Fruit fly (Drosophila melanogaster) whole organism, embryonic: Measurements from ENCODE around the gene CG34268.

Source experiments
- Atf-2 ChIP-seq: fragments of 200-800 bp; sonication (Bioruptor generic); optimal IDR thresholded peaks from 2 replicates; lab custom pipeline; 2016; ENCODE audit warnings: missing biosample characterization, missing genetic modification characterization
- BEAF-32 ChIP-seq: fragments of 200-800 bp; sonication (Bioruptor generic); optimal IDR thresholded peaks from 3 replicates; lab custom pipeline; 2017; ENCODE audit warnings: missing biosample characterization, missing genetic modification characterization, mild to moderate bottlenecking, moderate library complexity, missing genetic modification reagents
- Bdp1 ChIP-seq: fragments of 200-800 bp; sonication (Bioruptor generic); optimal IDR thresholded peaks from 3 replicates; lab custom pipeline; 2016; ENCODE audit warnings: missing biosample characterization, missing genetic modification characterization
- CG1024 ChIP-seq: fragments of 200-800 bp; sonication (Bioruptor generic); IDR thresholded peaks from 2 replicates; pipeline ENCODE4 v1.3.6; 2022; ENCODE audit warnings: missing biosample characterization, missing genetic modification characterization
- CG10654 ChIP-seq: fragments of 200-800 bp; sonication (Bioruptor generic); optimal IDR thresholded peaks from 2 replicates; lab custom pipeline; 2016; ENCODE audit warnings: missing biosample characterization, missing genetic modification characterization
- CG11723 ChIP-seq: fragments of 200-800 bp; sonication (Bioruptor generic); optimal IDR thresholded peaks from 2 replicates; lab custom pipeline; 2017; ENCODE audit warnings: missing biosample characterization, mild to moderate bottlenecking, missing genetic modification characterization
- CG12659 ChIP-seq: fragments of 200-800 bp; sonication (Bioruptor generic); optimal IDR thresholded peaks from 3 replicates; lab custom pipeline; 2017; ENCODE audit warnings: mild to moderate bottlenecking, missing biosample characterization, missing genetic modification reagents, missing genetic modification characterization
- CG14050 ChIP-seq: fragments of 200-800 bp; sonication (Bioruptor generic); IDR thresholded peaks from 3 replicates; pipeline ENCODE4 v1.3.6; 2022; ENCODE audit warnings: missing biosample characterization, missing genetic modification characterization
- CG15073 ChIP-seq: fragments of 200-800 bp; sonication (Bioruptor generic); optimal IDR thresholded peaks from 2 replicates; lab custom pipeline; 2016; ENCODE audit warnings: missing biosample characterization, missing genetic modification characterization
- CG17361 ChIP-seq: fragments of 200-800 bp; sonication (Bioruptor generic); IDR thresholded peaks from 3 replicates; pipeline ENCODE4 v1.3.6; 2022; ENCODE audit warnings: missing biosample characterization, missing genetic modification characterization
- CG17912 ChIP-seq: fragments of 200-800 bp; sonication (Bioruptor generic); optimal IDR thresholded peaks from 2 replicates; lab custom pipeline; 2018; ENCODE audit warnings: missing biosample characterization, mild to moderate bottlenecking, missing genetic modification characterization
- CG18476 ChIP-seq: fragments of 200-800 bp; sonication (Bioruptor generic); optimal IDR thresholded peaks from 2 replicates; lab custom pipeline; 2016; ENCODE audit warnings: missing biosample characterization, mild to moderate bottlenecking, missing genetic modification characterization
- CG2120 ChIP-seq: fragments of 200-800 bp; sonication (Bioruptor generic); optimal IDR thresholded peaks from 3 replicates; lab custom pipeline; 2016; ENCODE audit warnings: missing biosample characterization, missing genetic modification characterization
- CG2199 ChIP-seq: fragments of 200-800 bp; sonication (Bioruptor generic); IDR thresholded peaks from 3 replicates; pipeline ENCODE4 v1.3.6; 2022; ENCODE audit warnings: missing biosample characterization, missing genetic modification characterization
- CG2202 ChIP-seq: fragments of 200-800 bp; sonication (Bioruptor generic); optimal IDR thresholded peaks from 2 replicates; lab custom pipeline; 2018; ENCODE audit warnings: missing biosample characterization, mild to moderate bottlenecking, missing genetic modification characterization
- CG31365 ChIP-seq: fragments of 200-800 bp; sonication (Bioruptor generic); optimal IDR thresholded peaks from 2 replicates; lab custom pipeline; 2018; ENCODE audit warnings: missing biosample characterization, mild to moderate bottlenecking, missing genetic modification characterization
- CG6765 ChIP-seq: fragments of 200-800 bp; sonication (Bioruptor generic); optimal IDR thresholded peaks from 3 replicates; lab custom pipeline; 2017; ENCODE audit warnings: missing biosample characterization, mild to moderate bottlenecking, missing genetic modification characterization
- CG8765 ChIP-seq: fragments of 200-800 bp; sonication (Bioruptor generic); IDR thresholded peaks from 2 replicates; pipeline ENCODE4 v1.3.6; 2022; ENCODE audit warnings: missing biosample characterization, missing genetic modification characterization
- CG9215 ChIP-seq: fragments of 200-800 bp; sonication (Bioruptor generic); IDR thresholded peaks from 2 replicates; pipeline ENCODE4 v1.3.6; 2022; ENCODE audit warnings: missing biosample characterization, missing genetic modification characterization
- CG9609 ChIP-seq: fragments of 200-800 bp; sonication (Bioruptor generic); optimal IDR thresholded peaks from 3 replicates; lab custom pipeline; 2016; ENCODE audit warnings: missing biosample characterization, missing genetic modification characterization
- CTCF ChIP-seq: fragments of 200-800 bp; sonication (Bioruptor generic); optimal IDR thresholded peaks from 2 replicates; lab custom pipeline; 2017; ENCODE audit warnings: missing biosample characterization, mild to moderate bottlenecking, missing genetic modification characterization, moderate library complexity
- CoRest ChIP-seq: fragments of 200-800 bp; sonication (Bioruptor generic); optimal IDR thresholded peaks from 3 replicates; lab custom pipeline; 2018; ENCODE audit warnings: missing biosample characterization, mild to moderate bottlenecking, missing genetic modification characterization, moderate library complexity
- CrebB ChIP-seq: fragments of 200-800 bp; sonication (Bioruptor generic); optimal IDR thresholded peaks from 3 replicates; lab custom pipeline; 2018; ENCODE audit warnings: missing biosample characterization, mild to moderate bottlenecking, missing genetic modification characterization
- Doc2 ChIP-seq: fragments of 200-800 bp; sonication (Bioruptor generic); IDR thresholded peaks from 2 replicates; pipeline ENCODE4 v1.3.6; 2022; ENCODE audit warnings: missing biosample characterization, missing genetic modification characterization
- Doc3 ChIP-seq: fragments of 200-800 bp; sonication (Bioruptor generic); IDR thresholded peaks from 3 replicates; pipeline ENCODE4 v1.3.6; 2022; ENCODE audit warnings: missing biosample characterization, missing genetic modification characterization; ENCODE audit not compliant: partially characterized antibody
- H15 ChIP-seq: fragments of 200-800 bp; sonication (Bioruptor generic); IDR thresholded peaks from 3 replicates; pipeline ENCODE4 v1.3.6; 2022; ENCODE audit warnings: missing biosample characterization, missing genetic modification characterization
- Jarid2 ChIP-seq: fragments of 200-800 bp; sonication (Bioruptor generic); optimal IDR thresholded peaks from 3 replicates; lab custom pipeline; 2017; ENCODE audit warnings: mild to moderate bottlenecking, missing biosample characterization, missing genetic modification reagents, missing genetic modification characterization
- Lpt ChIP-seq: fragments of >200 bp; optimal IDR thresholded peaks from 2 replicates; lab custom pipeline; 2018; ENCODE audit warnings: missing biosample characterization, missing genetic modification characterization
- MBD-R2 ChIP-seq: fragments of 200-800 bp; sonication (Bioruptor generic); IDR thresholded peaks from 2 replicates; pipeline ENCODE4 v1.3.6; 2022; ENCODE audit warnings: missing biosample characterization, missing genetic modification characterization
- NC2β ChIP-seq: fragments of 200-800 bp; sonication (Bioruptor generic); optimal IDR thresholded peaks from 2 replicates; lab custom pipeline; 2016; ENCODE audit warnings: missing biosample characterization, missing genetic modification characterization
- NfI ChIP-seq: fragments of 200-800 bp; sonication (Bioruptor generic); optimal IDR thresholded peaks from 3 replicates; lab custom pipeline; 2018; ENCODE audit warnings: missing biosample characterization, mild to moderate bottlenecking, missing genetic modification characterization, moderate library complexity
- cad ChIP-seq: fragments of >200 bp; optimal IDR thresholded peaks from 2 replicates; lab custom pipeline; 2017; ENCODE audit warnings: missing biosample characterization, missing genetic modification characterization
- cg ChIP-seq: fragments of 200-800 bp; sonication (Bioruptor generic); optimal IDR thresholded peaks from 3 replicates; lab custom pipeline; 2019; ENCODE audit warnings: missing biosample characterization, mild to moderate bottlenecking, missing genetic modification characterization, moderate library complexity
- corto ChIP-seq: fragments of 200-800 bp; sonication (Bioruptor generic); optimal IDR thresholded peaks from 2 replicates; lab custom pipeline; 2016; ENCODE audit warnings: missing biosample characterization, mild to moderate bottlenecking, missing genetic modification characterization, moderate library complexity
- dimm ChIP-seq: fragments of 200-800 bp; sonication (Bioruptor generic); IDR thresholded peaks from 2 replicates; pipeline ENCODE4 v1.3.6; 2022; ENCODE audit warnings: missing biosample characterization, missing genetic modification characterization
- gcm ChIP-seq: fragments of 200-800 bp; sonication (Bioruptor generic); optimal IDR thresholded peaks from 2 replicates; lab custom pipeline; 2019; ENCODE audit warnings: missing biosample characterization, mild to moderate bottlenecking, missing genetic modification characterization, moderate library complexity
- ind ChIP-seq: fragments of 200-800 bp; sonication (Bioruptor generic); optimal IDR thresholded peaks from 3 replicates; lab custom pipeline; 2016; ENCODE audit warnings: missing biosample characterization, missing genetic modification characterization
- inv ChIP-seq: fragments of 200-800 bp; sonication (Bioruptor generic); IDR thresholded peaks from 2 replicates; pipeline ENCODE4 v1.3.6; 2022; ENCODE audit warnings: missing biosample characterization, missing genetic modification characterization; ENCODE audit not compliant: partially characterized antibody
- ken ChIP-seq: fragments of 200-800 bp; sonication (Bioruptor generic); IDR thresholded peaks from 3 replicates; pipeline ENCODE4 v1.3.6; 2022; ENCODE audit warnings: missing biosample characterization, missing genetic modification characterization
- maf-S ChIP-seq: fragments of 200-800 bp; sonication (Bioruptor generic); optimal IDR thresholded peaks from 2 replicates; lab custom pipeline; 2016; ENCODE audit warnings: missing biosample characterization, missing genetic modification characterization
- onecut ChIP-seq: fragments of 200-800 bp; sonication (Bioruptor generic); IDR thresholded peaks from 2 replicates; pipeline ENCODE4 v1.3.6; 2022; ENCODE audit warnings: missing biosample characterization, missing genetic modification characterization
- prd ChIP-seq, 3 experiments: fragments of >200 bp in 2 of 3; fragments of 200-800 bp in 1 of 3; sonication (Bioruptor generic) in 1 of 3; optimal IDR thresholded peaks in 2 of 3; IDR thresholded peaks in 1 of 3; 2 replicates in 2 of 3; 3 replicates in 1 of 3; pipeline versions ENCODE4 v1.3.6 to Lab custom; 2017 to 2022; ENCODE audit warnings: missing biosample characterization in 1 of 3, missing genetic modification characterization in 1 of 3
- pum ChIP-seq: fragments of 200-800 bp; sonication (Bioruptor generic); optimal IDR thresholded peaks from 2 replicates; lab custom pipeline; 2016; ENCODE audit warnings: missing biosample characterization, missing genetic modification characterization
- ranshi ChIP-seq: fragments of 200-800 bp; sonication (Bioruptor generic); IDR thresholded peaks from 2 replicates; pipeline ENCODE4 v1.3.6; 2022; ENCODE audit warnings: missing biosample characterization, missing genetic modification characterization
- rib ChIP-seq: fragments of 200-800 bp; sonication (Bioruptor generic); IDR thresholded peaks from 2 replicates; pipeline ENCODE4 v1.3.6; 2022; ENCODE audit warnings: missing biosample characterization, missing genetic modification characterization
- sc ChIP-seq, 3 experiments: fragments of >200 bp in 2 of 3; fragments of 200-800 bp in 1 of 3; sonication (Bioruptor generic) in 1 of 3; optimal IDR thresholded peaks; 2 replicates in 2 of 3; 3 replicates in 1 of 3; lab custom pipeline; 2017; ENCODE audit warnings: mild to moderate bottlenecking in 1 of 3, missing biosample characterization in 1 of 3, missing genetic modification characterization in 1 of 3, missing genetic modification reagents in 1 of 3
- sisA ChIP-seq: fragments of 200-800 bp; sonication (Bioruptor generic); IDR thresholded peaks from 2 replicates; pipeline ENCODE4 v1.3.6; 2022; ENCODE audit warnings: missing biosample characterization, missing genetic modification characterization
- ssp ChIP-seq: fragments of 200-800 bp; sonication (Bioruptor generic); IDR thresholded peaks from 2 replicates; pipeline ENCODE4 v1.3.6; 2022; ENCODE audit warnings: missing biosample characterization, missing genetic modification characterization
- tin ChIP-seq: fragments of 200-800 bp; sonication (Bioruptor generic); optimal IDR thresholded peaks from 3 replicates; lab custom pipeline; 2016; ENCODE audit warnings: missing biosample characterization, missing genetic modification characterization
- zen2 ChIP-seq: fragments of 200-800 bp; sonication (Bioruptor generic); IDR thresholded peaks from 3 replicates; pipeline ENCODE4 v1.3.6; 2022; ENCODE audit warnings: missing biosample characterization, missing genetic modification characterization; ENCODE audit not compliant: partially characterized antibody

Gene CG34268

DNA sequence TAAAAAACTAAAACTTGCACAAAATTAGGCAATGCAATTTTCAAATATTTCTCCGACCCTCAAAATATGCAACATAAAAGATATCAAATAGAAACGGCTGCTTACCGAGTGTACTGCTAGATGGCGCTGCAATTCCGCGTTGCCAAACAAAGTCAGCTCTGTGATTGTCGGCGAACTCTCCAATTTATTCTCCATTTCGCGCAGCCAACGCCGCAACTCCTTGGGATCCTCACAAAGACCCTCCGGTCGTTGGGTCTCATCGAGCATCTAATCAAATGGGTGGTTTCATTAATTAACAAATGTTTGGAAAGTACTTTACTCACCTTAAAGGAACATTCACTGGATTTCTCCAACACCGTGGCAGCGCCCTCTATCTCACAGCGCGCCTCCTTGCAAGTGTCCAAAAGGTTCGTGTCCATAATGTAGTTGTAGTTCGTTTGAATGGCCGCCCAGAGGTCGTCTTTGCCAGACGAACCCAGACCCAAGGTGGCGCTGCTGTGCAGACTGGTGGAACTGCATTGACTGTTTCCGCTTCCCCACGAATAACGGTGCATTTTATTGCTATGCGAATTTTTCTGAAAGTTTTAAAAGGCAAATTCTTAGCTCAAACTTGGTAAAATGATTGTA lies 5.1 kb downstream of the CG34268 start (continued):
- TF ChIP-seq CG14050 = peak; percentile 42; the same call in 1 of the 3 replicates
- TF ChIP-seq CrebB (tag; lab: Kevin White, UChicago) = no peak
- peak; percentile 23 for TF ChIP-seq BEAF-32 (GFP tag; lab: Kevin White, UChicago)
- peak; percentile 76 for TF ChIP-seq CG2120
- TF ChIP-seq CG8765 = no peak; the same call in 1 of the 2 replicates
- TF ChIP-seq Atf-2 (GFP tag; lab: Kevin White, UChicago) = peak; percentile 87
- TF ChIP-seq Doc2 (GFP tag; lab: Robert Waterston, UW) = no peak
- TF ChIP-seq CG17912 (GFP tag; lab: Kevin White, UChicago) = peak; percentile 86
- TF ChIP-seq Lpt (GFP tag; lab: Kevin White, UChicago) = no peak
- no peak for TF ChIP-seq rib (GFP tag; lab: Robert Waterston, UW)
- TF ChIP-seq CG10654 (GFP tag; lab: Kevin White, UChicago) = peak; percentile 50
- TF ChIP-seq ranshi = peak; percentile 77; the same call in 1 of the 2 replicates
- no peak for TF ChIP-seq MBD-R2 (GFP tag; lab: Robert Waterston, UW)
- TF ChIP-seq ssp (GFP tag; lab: Robert Waterston, UW) = peak; percentile 67
- peak; percentile 65 for TF ChIP-seq CoRest (tag; lab: Kevin White, UChicago)
- peak; percentile 84 for TF ChIP-seq ken (GFP tag; lab: Robert Waterston, UW)
- TF ChIP-seq sc (optimal IDR thresholded peaks at IDR 0.05; lab: Kevin White, UChicago) = no peak
- TF ChIP-seq sc (GFP tag; optimal IDR thresholded peaks at IDR 0.05; lab: Kevin White, UChicago) = peak; percentile 17
- peak; percentile 93 for TF ChIP-seq CG2199 (GFP tag; lab: Robert Waterston, UW)
- TF ChIP-seq CG11723 (GFP tag; lab: Kevin White, UChicago) = peak; percentile 53
- TF ChIP-seq gcm (GFP tag; lab: Kevin White, UChicago) = no peak
- peak; percentile 85 for TF ChIP-seq sisA (GFP tag; lab: Robert Waterston, UW)
- TF ChIP-seq cg (GFP tag; lab: Kevin White, UChicago) = no peak
- TF ChIP-seq tin (GFP tag; lab: Kevin White, UChicago) = peak; percentile 86
- TF ChIP-seq CG6765 (GFP tag; lab: Kevin White, UChicago) = peak; percentile 31
- TF ChIP-seq zen2 = no peak
- TF ChIP-seq CTCF (GFP tag; lab: Kevin White, UChicago) = peak; percentile 99
- TF ChIP-seq CG12659 (GFP tag; lab: Kevin White, UChicago) = peak; percentile 64
- TF ChIP-seq Bdp1 (GFP tag; lab: Kevin White, UChicago) = peak; percentile 57
- TF ChIP-seq onecut (GFP tag; lab: Robert Waterston, UW) = peak; percentile 84
- TF ChIP-seq CG31365 = peak; percentile 46
- TF ChIP-seq H15 (GFP tag; lab: Robert Waterston, UW) = peak; percentile 64
- TF ChIP-seq CG9215 (GFP tag; lab: Robert Waterston, UW) = peak; percentile 65
- TF ChIP-seq CG9609 (GFP tag; lab: Kevin White, UChicago) = peak; percentile 79
- no peak for TF ChIP-seq cad
- peak; percentile 72; the same call in 1 of the 2 replicates for TF ChIP-seq CG1024 (GFP tag; lab: Robert Waterston, UW)
- peak; percentile 81 for TF ChIP-seq ind (GFP tag; lab: Kevin White, UChicago)
- TF ChIP-seq pum (GFP tag; lab: Kevin White, UChicago) = peak; percentile 82
- peak; percentile 81 for TF ChIP-seq NC2β (GFP tag; lab: Kevin White, UChicago)
- peak; percentile 10 for TF ChIP-seq CG18476 (GFP tag; lab: Kevin White, UChicago)
- peak; percentile 72 for TF ChIP-seq maf-S (GFP tag; lab: Kevin White, UChicago)
- peak; percentile 78 for TF ChIP-seq CG17361 (GFP tag; lab: Robert Waterston, UW)
- peak; percentile 6 for TF ChIP-seq Jarid2 (GFP tag; lab: Kevin White, UChicago)
- TF ChIP-seq corto (GFP tag; lab: Kevin White, UChicago) = no peak
- TF ChIP-seq NfI (GFP tag; lab: Kevin White, UChicago) = peak; percentile 86
- peak; percentile 42 for TF ChIP-seq CG15073
- TF ChIP-seq Doc3 = no peak
- TF ChIP-seq inv (GFP tag; lab: Robert Waterston, UW) = no peak
- 0 out of 2 replicates have a peak, but pooled peaks have one; percentile 11 for TF ChIP-seq dimm (GFP tag; lab: Robert Waterston, UW)
- no peak for TF ChIP-seq CG2202 (tag; lab: Kevin White, UChicago)
- TF ChIP-seq prd (optimal IDR thresholded peaks at IDR 0.05; lab: Kevin White, UChicago) = no peak
- peak; percentile 69; the same call in 2 of the 3 replicates for TF ChIP-seq prd (GFP tag; IDR thresholded peaks at IDR 0.05; lab: Robert Waterston, UW)
